Worm (Caenorhabditis elegans) whole organism, young adult: Measurements from ENCODE around the gene K02F6.7.
"Not testable (repeated sequence)": the region's sequence is repeated elsewhere in the genome, so short reads cannot be mapped to it uniquely, and the experiment has no call there.

Source experiments
- B0019.2 ChIP-seq: fragments of 200-800 bp; sonication (Bioruptor generic); conservative IDR thresholded peaks from 2 replicates; pipeline ENCODE4 v1.3.6; 2022; ENCODE audit warnings: missing genetic modification reagents, missing genetic modification characterization, missing compliant biosample characterization
- B0035.1 ChIP-seq: sonication (generic microtip); optimal IDR thresholded peaks from 2 replicates; lab custom pipeline; 2016; ENCODE audit warnings: missing genetic modification characterization, mild to moderate bottlenecking, missing compliant biosample characterization, missing genotype, missing genetic modification reagents
- B0336.3 ChIP-seq: fragments of 200-800 bp; sonication (Bioruptor generic); IDR thresholded peaks from 2 replicates; pipeline ENCODE4 v1.3.6; 2022; ENCODE audit warnings: missing genetic modification characterization, missing compliant biosample characterization
- C06A6.2 ChIP-seq: fragments of 200-800 bp; sonication (Bioruptor generic); conservative IDR thresholded peaks from 2 replicates; pipeline ENCODE4 v1.3.6; 2022; ENCODE audit warnings: missing genetic modification characterization, missing compliant biosample characterization
- C17E4.6 ChIP-seq: fragments of 200-800 bp; sonication (Bioruptor generic); IDR thresholded peaks from 2 replicates; pipeline ENCODE4 v1.3.6; 2022; ENCODE audit warnings: missing genetic modification reagents, missing genetic modification characterization, missing compliant biosample characterization
- F10E7.11 ChIP-seq: sonication (generic microtip); optimal IDR thresholded peaks from 2 replicates; lab custom pipeline; 2017; ENCODE audit warnings: mild to moderate bottlenecking, missing genetic modification characterization, moderate library complexity, missing compliant biosample characterization
- F22D6.2 ChIP-seq: sonication (generic microtip); optimal IDR thresholded peaks from 2 replicates; lab custom pipeline; 2016; ENCODE audit warnings: mild to moderate bottlenecking, missing genetic modification characterization, missing compliant biosample characterization
- F52B5.7 ChIP-seq: sonication (generic microtip); optimal IDR thresholded peaks from 2 replicates; lab custom pipeline; 2016; ENCODE audit warnings: mild to moderate bottlenecking, missing genetic modification characterization, missing compliant biosample characterization
- Y53G8AR.9 ChIP-seq: fragments of 200-800 bp; sonication (Bioruptor generic); conservative IDR thresholded peaks from 2 replicates; pipeline ENCODE4 v1.3.6; 2022; ENCODE audit warnings: missing genetic modification reagents, missing genetic modification characterization, missing compliant biosample characterization
- Y56A3A.18 ChIP-seq: fragments of 200-800 bp; sonication (Bioruptor generic); IDR thresholded peaks from 2 replicates; pipeline ENCODE4 v1.3.6; 2022; ENCODE audit warnings: missing genetic modification reagents, missing genetic modification characterization, missing compliant biosample characterization
- Y79H2A.3 ChIP-seq: fragments of 200-800 bp; sonication (Bioruptor generic); conservative IDR thresholded peaks from 2 replicates; pipeline ENCODE4 v1.3.6; 2022; ENCODE audit warnings: missing genetic modification reagents, missing genetic modification characterization, missing compliant biosample characterization
- aptf-3 ChIP-seq: fragments of 200-800 bp; sonication (Bioruptor generic); IDR thresholded peaks from 2 replicates; pipeline ENCODE4 v1.3.6; 2022; ENCODE audit warnings: missing genetic modification characterization, missing compliant biosample characterization
- attf-3 ChIP-seq: fragments of 200-800 bp; sonication (Bioruptor generic); conservative IDR thresholded peaks from 2 replicates; pipeline ENCODE4 v1.3.6; 2022; ENCODE audit warnings: missing genetic modification reagents, missing genetic modification characterization, missing compliant biosample characterization
- bed-1 ChIP-seq: fragments of 200-800 bp; sonication (Bioruptor generic); IDR thresholded peaks from 2 replicates; pipeline ENCODE4 v1.3.6; 2022; ENCODE audit warnings: missing genetic modification reagents, missing genetic modification characterization, missing compliant biosample characterization
- cebp-2 ChIP-seq: fragments of 200-800 bp; sonication (Bioruptor generic); IDR thresholded peaks from 2 replicates; pipeline ENCODE4 v1.3.6; 2022; ENCODE audit warnings: missing genetic modification characterization, missing compliant biosample characterization
- ceh-40 ChIP-seq: fragments of 200-800 bp; sonication (Bioruptor generic); IDR thresholded peaks from 2 replicates; pipeline ENCODE4 v1.3.6; 2022; ENCODE audit warnings: missing genetic modification characterization, missing compliant biosample characterization
- dox-1 ChIP-seq: fragments of 200-800 bp; sonication (Bioruptor generic); IDR thresholded peaks from 2 replicates; pipeline ENCODE4 v1.3.6; 2022; ENCODE audit warnings: missing genetic modification reagents, missing genetic modification characterization, missing compliant biosample characterization
- efl-1 ChIP-seq: fragments of 150-350 bp; optimal IDR thresholded peaks from 2 replicates; lab custom pipeline; 2014; ENCODE audit warnings: missing biosample characterization, missing genetic modification reagents, missing genetic modification characterization
- egl-18 ChIP-seq: fragments of 200-800 bp; sonication (Bioruptor generic); IDR thresholded peaks from 2 replicates; pipeline ENCODE4 v1.3.6; 2022; ENCODE audit warnings: missing genetic modification reagents, missing genetic modification characterization, missing compliant biosample characterization
- egl-44 ChIP-seq: fragments of 200-800 bp; sonication (Bioruptor generic); IDR thresholded peaks from 2 replicates; pipeline ENCODE4 v1.3.6; 2022; ENCODE audit warnings: missing genetic modification reagents, missing genetic modification characterization, missing compliant biosample characterization
- fkh-3 ChIP-seq: sonication (generic microtip); optimal IDR thresholded peaks from 2 replicates; lab custom pipeline; 2016; ENCODE audit warnings: mild to moderate bottlenecking, missing genetic modification characterization, missing compliant biosample characterization
- hmg-20 ChIP-seq: fragments of 200-800 bp; sonication (Bioruptor generic); IDR thresholded peaks from 2 replicates; pipeline ENCODE4 v1.3.6; 2022; ENCODE audit warnings: missing genetic modification reagents, missing genetic modification characterization, missing compliant biosample characterization
- hrde-1 ChIP-seq: sonication (generic microtip); optimal IDR thresholded peaks from 2 replicates; lab custom pipeline; 2016; ENCODE audit warnings: missing genetic modification characterization, mild to moderate bottlenecking, missing compliant biosample characterization, moderate library complexity, missing genotype, missing genetic modification reagents, borderline replicate concordance
- lin-40 ChIP-seq: sonication (generic microtip); optimal IDR thresholded peaks from 2 replicates; lab custom pipeline; 2016; ENCODE audit warnings: missing genetic modification characterization, mild to moderate bottlenecking, missing compliant biosample characterization, missing genotype, missing genetic modification reagents
- lin-54 ChIP-seq: fragments of 200-800 bp; sonication (Bioruptor generic); optimal IDR thresholded peaks from 2 replicates; lab custom pipeline; 2018; ENCODE audit warnings: mild to moderate bottlenecking, missing genetic modification characterization, missing compliant biosample characterization
- madf-6 ChIP-seq: fragments of 200-800 bp; sonication (Bioruptor generic); IDR thresholded peaks from 2 replicates; pipeline ENCODE4 v1.3.6; 2022; ENCODE audit warnings: missing genetic modification reagents, missing genetic modification characterization, missing compliant biosample characterization
- mes-4 ChIP-seq: sonication (generic microtip); optimal IDR thresholded peaks from 2 replicates; lab custom pipeline; 2016; ENCODE audit warnings: missing genotype, missing genetic modification characterization, missing compliant biosample characterization
- nhr-27 ChIP-seq: fragments of 200-800 bp; sonication (Bioruptor generic); optimal IDR thresholded peaks from 2 replicates; lab custom pipeline; 2018; ENCODE audit warnings: mild to moderate bottlenecking, missing genetic modification characterization, moderate library complexity, missing compliant biosample characterization
- nhr-80 ChIP-seq: sonication (generic microtip); optimal IDR thresholded peaks from 2 replicates; lab custom pipeline; 2016; ENCODE audit warnings: missing genetic modification characterization, missing compliant biosample characterization
- nhr-90 ChIP-seq: sonication (generic microtip); optimal IDR thresholded peaks from 2 replicates; lab custom pipeline; 2016; ENCODE audit warnings: missing genotype, mild to moderate bottlenecking, missing genetic modification characterization, missing compliant biosample characterization
- pbrm-1 ChIP-seq: fragments of 200-800 bp; sonication (Bioruptor generic); IDR thresholded peaks from 2 replicates; pipeline ENCODE4 v1.3.6; 2022; ENCODE audit warnings: missing genetic modification reagents, missing genetic modification characterization, missing compliant biosample characterization
- tbx-9 ChIP-seq: sonication (generic microtip); optimal IDR thresholded peaks from 2 replicates; lab custom pipeline; 2016; ENCODE audit warnings: borderline replicate concordance, missing genetic modification characterization, inconsistent platforms, missing compliant biosample characterization
- tlf-1 ChIP-seq: fragments of 200-800 bp; sonication (Bioruptor generic); optimal IDR thresholded peaks from 2 replicates; lab custom pipeline; 2018; ENCODE audit warnings: mild to moderate bottlenecking, missing genetic modification characterization, missing compliant biosample characterization
- unc-62 ChIP-seq: fragments of 150-350 bp; optimal IDR thresholded peaks from 2 replicates; lab custom pipeline; 2014; ENCODE audit warnings: missing biosample characterization, missing genetic modification reagents, missing genetic modification characterization
- zfh-2 ChIP-seq: fragments of 200-800 bp; sonication (Bioruptor generic); conservative IDR thresholded peaks from 2 replicates; pipeline ENCODE4 v1.3.6; 2022; ENCODE audit warnings: missing genetic modification reagents, missing genetic modification characterization, missing compliant biosample characterization
- ztf-25 ChIP-seq: fragments of 200-800 bp; sonication (Bioruptor generic); IDR thresholded peaks from 2 replicates; pipeline ENCODE4 v1.3.6; 2022; ENCODE audit warnings: missing genetic modification reagents, missing genetic modification characterization, missing compliant biosample characterization

Gene K02F6.7

DNA sequence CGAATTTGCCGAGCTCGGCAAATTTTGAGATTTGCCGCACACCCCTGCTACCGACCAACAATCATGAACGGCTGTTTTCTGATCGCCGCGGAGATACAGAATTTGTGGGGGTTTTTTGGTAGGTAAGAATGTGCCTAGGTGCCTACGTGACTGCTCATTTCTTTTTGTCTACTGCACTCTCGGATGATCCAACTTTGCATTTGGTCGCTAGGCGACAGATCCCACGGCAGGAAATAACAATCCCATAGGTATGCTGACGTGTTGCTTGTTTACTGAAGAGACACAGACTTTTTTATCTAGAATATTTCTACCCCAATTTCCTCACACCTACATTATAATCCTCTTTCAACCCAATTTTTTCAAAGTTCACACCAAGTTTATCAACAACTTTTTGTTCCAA lies 2.7 kb downstream of the K02F6.7 start, which contains the start of gene K02F6.8:
Gene K02F6.8, minus strand, starts transcription at position 101 of the 400 bp plus-strand sequence.
- not testable (repeated sequence) for TF ChIP-seq dox-1; cebp-2 (GFP tag; lab: Robert Waterston, UW); hrde-1 (tag; lab: Kevin White, UChicago)

DNA sequence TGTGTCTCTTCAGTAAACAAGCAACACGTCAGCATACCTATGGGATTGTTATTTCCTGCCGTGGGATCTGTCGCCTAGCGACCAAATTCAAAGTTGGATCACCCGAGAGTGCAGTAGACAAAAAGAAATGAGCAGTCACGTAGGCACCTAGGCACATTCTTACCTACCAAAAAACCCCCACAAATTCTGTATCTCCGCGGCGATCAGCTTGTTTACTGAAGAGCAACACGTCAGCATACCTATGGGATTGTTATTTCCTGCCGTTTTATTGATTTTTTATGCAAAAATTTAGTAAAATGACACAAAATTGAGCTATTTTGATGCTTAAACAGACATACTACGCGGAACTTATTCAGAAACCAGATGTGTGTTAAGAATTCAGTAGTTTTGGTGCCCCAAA lies 3.2 kb downstream of the K02F6.7 start, which contains the start of gene K02F6.5:
Gene K02F6.5, plus strand, starts transcription at position 301 of the 400 bp plus-strand sequence.
- TF ChIP-seq egl-18, ceh-40, pbrm-1 (GFP tag; lab: Robert Waterston, UW): not testable (repeated sequence)

DNA sequence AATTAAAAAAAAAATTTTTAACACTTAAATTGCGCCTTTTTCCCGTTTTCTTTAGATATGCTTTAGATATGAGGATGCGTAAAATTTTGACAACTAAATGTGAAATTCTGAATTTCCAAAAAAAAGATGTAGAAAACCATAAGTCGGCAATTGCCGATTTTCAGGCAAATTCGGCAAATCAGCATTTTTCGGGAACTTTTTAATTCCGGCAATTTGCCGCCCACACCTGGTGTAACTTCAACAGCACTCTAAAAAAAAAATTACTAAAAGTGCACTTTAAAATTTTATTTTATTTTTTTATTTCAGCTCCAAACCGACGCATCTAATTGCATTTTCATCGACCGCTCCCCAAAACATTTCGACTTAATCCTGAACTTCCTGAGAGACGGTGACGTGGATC lies 7.2 kb downstream of the K02F6.7 start, which contains the start of gene K02F6.6:
Gene K02F6.6, plus strand, starts transcription at position 301 of the 400 bp plus-strand sequence.
- TF ChIP-seq tlf-1 (GFP tag; lab: Kevin White, UChicago): no peak

DNA sequence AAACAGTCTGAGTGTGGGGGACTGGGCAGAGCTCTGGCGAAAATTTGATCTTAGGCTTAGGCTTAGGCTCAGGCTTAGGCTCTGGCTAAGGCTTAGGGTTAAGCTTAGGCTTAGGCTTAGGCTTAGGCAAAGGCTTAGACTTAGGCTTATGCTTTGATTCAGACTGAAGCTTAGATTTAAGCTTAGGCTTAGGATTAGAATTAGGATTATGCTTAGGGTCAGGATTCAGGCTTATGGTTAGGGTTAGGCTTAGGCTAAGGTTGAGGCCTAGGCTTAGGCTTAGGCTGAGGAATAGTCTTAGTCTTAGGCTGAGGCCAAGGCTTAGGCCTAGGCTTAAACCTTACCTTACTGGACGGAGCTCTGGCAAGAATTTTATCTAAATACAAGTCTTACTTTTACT lies 10.8 kb downstream of the K02F6.7 start:
- TF ChIP-seq aptf-3 (no peak), C06A6.2 (no peak)

DNA sequence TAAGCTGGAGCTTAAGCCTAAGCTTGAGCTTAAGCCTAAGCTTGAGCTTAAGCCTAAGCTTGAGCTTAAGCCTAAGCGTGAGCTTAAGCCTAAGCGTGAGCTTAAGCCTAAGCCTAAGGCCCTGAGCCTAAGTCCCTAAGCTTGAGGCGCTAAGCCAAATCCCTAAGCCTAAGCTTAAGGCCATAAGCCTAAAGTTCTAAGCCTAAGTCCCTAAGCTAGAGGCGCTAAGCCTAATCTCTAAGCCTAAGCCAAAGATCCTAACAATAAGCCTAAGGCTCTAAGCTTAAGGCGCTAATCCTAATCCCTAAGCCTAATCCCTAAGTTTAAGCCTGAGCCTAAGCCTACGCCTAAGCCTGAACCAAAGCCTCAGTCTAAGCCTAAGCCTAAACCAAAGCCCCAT lies 12.0 kb downstream of the K02F6.7 start:
- TF ChIP-seq ztf-25 (GFP tag; lab: Robert Waterston, UW) (no peak), nhr-90 (tag; lab: Kevin White, UChicago) (no peak), B0035.1 (tag; lab: Kevin White, UChicago) (no peak), tbx-9 (no peak), F10E7.11 (no peak), madf-6 (no peak), egl-18 (GFP tag; lab: Robert Waterston, UW) (no peak), mes-4 (tag; lab: Kevin White, UChicago) (no peak), F52B5.7 (tag; lab: Kevin White, UChicago) (no peak), lin-54 (GFP tag; lab: Kevin White, UChicago) (no peak), fkh-3 (tag; lab: Kevin White, UChicago) (no peak)

DNA sequence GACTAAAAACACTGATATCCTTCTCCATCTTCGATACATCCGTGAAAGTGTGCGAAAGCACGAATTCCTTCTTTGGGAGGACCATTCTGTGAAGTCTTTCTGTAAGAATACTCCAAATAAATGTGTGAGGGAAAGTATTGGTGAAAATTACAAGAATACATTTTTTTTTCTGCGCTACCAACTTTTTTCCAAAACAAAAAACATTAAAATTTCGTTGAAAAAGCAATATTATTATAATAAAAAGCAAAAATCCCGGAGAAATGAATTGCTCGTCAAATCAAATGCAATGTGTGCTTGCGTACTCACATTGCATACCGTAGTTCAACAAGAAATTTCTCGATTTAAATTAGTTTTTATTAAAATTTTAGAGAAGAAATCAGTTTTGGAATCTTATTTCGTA lies 15.7 kb downstream of the K02F6.7 start, which contains the start of gene bath-13:
Gene bath-13, minus strand, starts transcription at position 101 of the 400 bp plus-strand sequence.
- no peak for TF ChIP-seq efl-1
- TF ChIP-seq egl-44 (GFP tag; lab: Robert Waterston, UW): no peak
- no peak for TF ChIP-seq Y53G8AR.9
- TF ChIP-seq nhr-27 (tag; lab: Kevin White, UChicago): no peak
- TF ChIP-seq B0336.3 (GFP tag; lab: Robert Waterston, UW): no peak
- TF ChIP-seq Y79H2A.3 (GFP tag; lab: Robert Waterston, UW): no peak
- TF ChIP-seq unc-62 (GFP tag; lab: Kevin White, UChicago): no peak
- no peak for TF ChIP-seq attf-3 (GFP tag; lab: Robert Waterston, UW)
- no peak for TF ChIP-seq lin-40 (tag; lab: Kevin White, UChicago)
- no peak for TF ChIP-seq Y56A3A.18
- no peak for TF ChIP-seq F52B5.7 (tag; lab: Kevin White, UChicago)

DNA sequence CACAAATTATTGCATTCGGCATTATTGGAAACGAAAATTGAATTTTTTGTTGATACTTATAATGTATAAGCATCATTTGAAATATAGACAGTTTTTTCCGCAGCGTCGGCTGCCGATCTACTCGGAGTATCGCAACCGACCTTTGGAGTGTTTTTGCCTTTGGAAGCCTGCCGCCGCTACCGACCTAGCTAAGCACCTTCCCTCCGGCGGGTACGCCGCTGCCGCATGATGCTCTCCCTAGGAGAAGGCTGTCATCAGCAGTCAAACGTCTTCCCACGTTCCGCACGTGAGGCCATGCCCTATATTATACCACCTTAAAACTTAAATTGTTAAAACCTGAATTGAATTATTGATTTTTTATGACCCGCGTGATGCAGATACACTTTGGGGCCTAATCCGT lies 19.2 kb downstream of the K02F6.7 start:
- TF ChIP-seq F22D6.2 (tag; lab: Kevin White, UChicago) (no peak), bed-1 (GFP tag; lab: Robert Waterston, UW) (no peak), B0019.2 (GFP tag; lab: Robert Waterston, UW) (no peak), nhr-80 (no peak), zfh-2 (GFP tag; lab: Robert Waterston, UW) (peak; percentile 69), C17E4.6 (GFP tag; lab: Robert Waterston, UW) (no peak), hmg-20 (GFP tag; lab: Robert Waterston, UW) (no peak)
